Worm (Caenorhabditis elegans) whole organism, young adult: ENCODE results near the gene nth-1.
A peak's percentile ranks its signal among the peaks of the same experiment; 100 is the strongest.

Experiments
- B0019.2 ChIP-seq: fragments of 200-800 bp; sonication (Bioruptor generic); conservative IDR thresholded peaks from 2 replicates; pipeline ENCODE4 v1.3.6; 2022; ENCODE audit warnings: missing genetic modification reagents, missing genetic modification characterization, missing compliant biosample characterization
- B0261.1 ChIP-seq: sonication (generic microtip); optimal IDR thresholded peaks from 2 replicates; lab custom pipeline; 2016; ENCODE audit warnings: mild to moderate bottlenecking, missing genetic modification characterization, moderate library complexity, missing compliant biosample characterization
- C06A6.2 ChIP-seq: fragments of 200-800 bp; sonication (Bioruptor generic); conservative IDR thresholded peaks from 2 replicates; pipeline ENCODE4 v1.3.6; 2022; ENCODE audit warnings: missing genetic modification characterization, missing compliant biosample characterization
- F22D6.2 ChIP-seq: sonication (generic microtip); optimal IDR thresholded peaks from 2 replicates; lab custom pipeline; 2016; ENCODE audit warnings: mild to moderate bottlenecking, missing genetic modification characterization, missing compliant biosample characterization
- F39B2.1 ChIP-seq: fragments of 200-800 bp; sonication (Bioruptor generic); IDR thresholded peaks from 2 replicates; pipeline ENCODE4 v1.3.6; 2022; ENCODE audit warnings: missing genetic modification reagents, missing genetic modification characterization, missing compliant biosample characterization
- K12H6.12 ChIP-seq: fragments of 200-800 bp; sonication (Bioruptor generic); optimal IDR thresholded peaks from 2 replicates; lab custom pipeline; 2018; ENCODE audit warnings: mild to moderate bottlenecking, missing genetic modification characterization, missing compliant biosample characterization
- Y79H2A.3 ChIP-seq: fragments of 200-800 bp; sonication (Bioruptor generic); conservative IDR thresholded peaks from 2 replicates; pipeline ENCODE4 v1.3.6; 2022; ENCODE audit warnings: missing genetic modification reagents, missing genetic modification characterization, missing compliant biosample characterization
- Y95B8A.8 ChIP-seq: fragments of 200-800 bp; sonication (Bioruptor generic); IDR thresholded peaks from 2 replicates; pipeline ENCODE4 v1.3.6; 2022; ENCODE audit warnings: missing genetic modification reagents, missing genetic modification characterization, missing compliant biosample characterization
- aptf-2 ChIP-seq: fragments of 200-800 bp; sonication (Bioruptor generic); conservative IDR thresholded peaks from 2 replicates; pipeline ENCODE4 v1.3.6; 2022; ENCODE audit warnings: missing genetic modification reagents, missing genetic modification characterization, missing compliant biosample characterization
- atf-7 ChIP-seq: sonication (generic microtip); optimal IDR thresholded peaks from 2 replicates; lab custom pipeline; 2017; ENCODE audit warnings: mild to moderate bottlenecking, missing genetic modification characterization, missing compliant biosample characterization
- attf-5 ChIP-seq: fragments of 200-800 bp; sonication (Bioruptor generic); optimal IDR thresholded peaks from 2 replicates; lab custom pipeline; 2018; ENCODE audit warnings: mild to moderate bottlenecking, missing genetic modification characterization, missing compliant biosample characterization
- bed-2 ChIP-seq: fragments of 200-800 bp; sonication (Bioruptor generic); IDR thresholded peaks from 2 replicates; pipeline ENCODE4 v1.3.6; 2022; ENCODE audit warnings: missing genetic modification reagents, missing genetic modification characterization, missing compliant biosample characterization
- cebp-1 ChIP-seq, 2 experiments: fragments of 200-800 bp in 1 of 2; sonication (Bioruptor generic) in 1 of 2; sonication (generic microtip) in 1 of 2; IDR thresholded peaks in 1 of 2; optimal IDR thresholded peaks in 1 of 2; 2 replicates each; pipeline versions ENCODE4 v1.3.6 to Lab custom; 2017 to 2022; ENCODE audit warnings: missing compliant biosample characterization in 2 of 2, missing genetic modification characterization in 2 of 2, mild to moderate bottlenecking in 1 of 2, missing genetic modification reagents in 1 of 2, moderate library complexity in 1 of 2
- ceh-27 ChIP-seq: fragments of 200-800 bp; sonication (Bioruptor generic); optimal IDR thresholded peaks from 2 replicates; lab custom pipeline; 2018; ENCODE audit warnings: mild to moderate bottlenecking, missing genetic modification characterization, moderate library complexity, missing compliant biosample characterization
- ceh-40 ChIP-seq: fragments of 200-800 bp; sonication (Bioruptor generic); IDR thresholded peaks from 2 replicates; pipeline ENCODE4 v1.3.6; 2022; ENCODE audit warnings: missing genetic modification characterization, missing compliant biosample characterization
- chd-7 ChIP-seq: sonication (generic microtip); optimal IDR thresholded peaks from 2 replicates; lab custom pipeline; 2016; ENCODE audit warnings: mild to moderate bottlenecking, missing genetic modification characterization, moderate library complexity, missing compliant biosample characterization
- die-1 ChIP-seq: sonication (generic microtip); optimal IDR thresholded peaks from 2 replicates; lab custom pipeline; 2016; ENCODE audit warnings: missing genotype, mild to moderate bottlenecking, missing genetic modification characterization, missing compliant biosample characterization
- egrh-3 ChIP-seq: fragments of 200-800 bp; sonication (Bioruptor generic); IDR thresholded peaks from 2 replicates; pipeline ENCODE4 v1.3.6; 2022; ENCODE audit warnings: missing genetic modification reagents, missing genetic modification characterization, missing compliant biosample characterization
- hlh-26 ChIP-seq: fragments of 200-800 bp; sonication (Bioruptor generic); conservative IDR thresholded peaks from 2 replicates; pipeline ENCODE4 v1.3.6; 2022; ENCODE audit warnings: missing genetic modification reagents, missing genetic modification characterization, missing compliant biosample characterization
- hmg-1.2 ChIP-seq: fragments of 200-800 bp; sonication (Bioruptor generic); IDR thresholded peaks from 2 replicates; pipeline ENCODE4 v1.3.6; 2022; ENCODE audit warnings: missing genetic modification reagents, missing genetic modification characterization, missing compliant biosample characterization
- hsf-1 ChIP-seq: fragments of 200-800 bp; sonication (Bioruptor generic); IDR thresholded peaks from 2 replicates; pipeline ENCODE4 v1.3.6; 2022; ENCODE audit warnings: missing genetic modification reagents, missing genetic modification characterization, missing compliant biosample characterization
- lir-1 ChIP-seq: fragments of 200-800 bp; sonication (Bioruptor generic); conservative IDR thresholded peaks from 2 replicates; pipeline ENCODE4 v1.3.6; 2022; ENCODE audit warnings: missing genetic modification reagents, missing genetic modification characterization, missing compliant biosample characterization
- lsy-27 ChIP-seq: sonication (generic microtip); optimal IDR thresholded peaks from 2 replicates; lab custom pipeline; 2017; ENCODE audit warnings: missing genetic modification characterization, mild to moderate bottlenecking, missing compliant biosample characterization, antibody characterized with exemption, missing genotype, borderline replicate concordance; ENCODE audit not compliant: insufficient read depth
- madf-6 ChIP-seq: fragments of 200-800 bp; sonication (Bioruptor generic); IDR thresholded peaks from 2 replicates; pipeline ENCODE4 v1.3.6; 2022; ENCODE audit warnings: missing genetic modification reagents, missing genetic modification characterization, missing compliant biosample characterization
- madf-8 ChIP-seq: fragments of 200-800 bp; sonication (Bioruptor generic); conservative IDR thresholded peaks from 2 replicates; pipeline ENCODE4 v1.3.6; 2022; ENCODE audit warnings: missing genetic modification reagents, missing genetic modification characterization, missing compliant biosample characterization
- mcd-1 ChIP-seq: fragments of 200-800 bp; sonication (Bioruptor generic); IDR thresholded peaks from 2 replicates; pipeline ENCODE4 v1.3.6; 2022; ENCODE audit warnings: missing genetic modification reagents, missing genetic modification characterization, missing compliant biosample characterization
- mel-28 ChIP-seq: sonication (generic microtip); optimal IDR thresholded peaks from 2 replicates; lab custom pipeline; 2016; ENCODE audit warnings: borderline replicate concordance, mild to moderate bottlenecking, missing genetic modification characterization, missing compliant biosample characterization
- mes-4 ChIP-seq: sonication (generic microtip); optimal IDR thresholded peaks from 2 replicates; lab custom pipeline; 2016; ENCODE audit warnings: missing genotype, missing genetic modification characterization, missing compliant biosample characterization
- nfyb-1 ChIP-seq: fragments of 200-800 bp; sonication (Bioruptor generic); IDR thresholded peaks from 2 replicates; pipeline ENCODE4 v1.3.6; 2022; ENCODE audit warnings: missing genetic modification reagents, missing genetic modification characterization, missing compliant biosample characterization
- nhr-90 ChIP-seq: sonication (generic microtip); optimal IDR thresholded peaks from 2 replicates; lab custom pipeline; 2016; ENCODE audit warnings: missing genotype, mild to moderate bottlenecking, missing genetic modification characterization, missing compliant biosample characterization
- rec-8 ChIP-seq, 2 experiments: sonication (generic microtip); optimal IDR thresholded peaks; 2 replicates each; lab custom pipeline; 2016; ENCODE audit warnings: mild to moderate bottlenecking in 2 of 2, missing genetic modification characterization in 2 of 2, missing genetic modification reagents in 2 of 2, missing genotype in 2 of 2, missing biosample characterization in 1 of 2, missing compliant biosample characterization in 1 of 2, moderate library complexity in 1 of 2
- repo-1 ChIP-seq: sonication (generic microtip); optimal IDR thresholded peaks from 2 replicates; lab custom pipeline; 2017; ENCODE audit warnings: mild to moderate bottlenecking, missing genetic modification characterization, missing compliant biosample characterization
- snpc-3.4 ChIP-seq: sonication (generic microtip); optimal IDR thresholded peaks from 2 replicates; lab custom pipeline; 2017; ENCODE audit warnings: missing genetic modification characterization, mild to moderate bottlenecking, missing compliant biosample characterization, antibody characterized with exemption, moderate library complexity, missing genotype, missing genetic modification reagents
- snpc-4 ChIP-seq, 5 experiments: fragments of 150-350 bp in 1 of 5; sonication (generic microtip) in 4 of 5; optimal IDR thresholded peaks; 2 replicates each; lab custom pipeline; 2014 to 2018; ENCODE audit warnings: missing genetic modification characterization in 5 of 5, missing biosample characterization in 3 of 5, antibody characterized with exemption in 2 of 5, mild to moderate bottlenecking in 2 of 5, missing compliant biosample characterization in 2 of 5, missing genotype in 2 of 5, moderate library complexity in 2 of 5, missing genetic modification reagents in 1 of 5
- somi-1 ChIP-seq: fragments of 200-800 bp; sonication (Bioruptor generic); optimal IDR thresholded peaks from 2 replicates; lab custom pipeline; 2018; ENCODE audit warnings: mild to moderate bottlenecking, missing genetic modification characterization, missing compliant biosample characterization
- tlf-1 ChIP-seq: fragments of 200-800 bp; sonication (Bioruptor generic); optimal IDR thresholded peaks from 2 replicates; lab custom pipeline; 2018; ENCODE audit warnings: mild to moderate bottlenecking, missing genetic modification characterization, missing compliant biosample characterization
- unc-130 ChIP-seq: sonication (generic microtip); optimal IDR thresholded peaks from 2 replicates; lab custom pipeline; 2016; ENCODE audit warnings: missing genetic modification reagents, missing genetic modification characterization, missing compliant biosample characterization
- unc-62 ChIP-seq: fragments of 150-350 bp; optimal IDR thresholded peaks from 2 replicates; lab custom pipeline; 2014; ENCODE audit warnings: missing biosample characterization, missing genetic modification reagents, missing genetic modification characterization
- zfh-2 ChIP-seq: fragments of 200-800 bp; sonication (Bioruptor generic); conservative IDR thresholded peaks from 2 replicates; pipeline ENCODE4 v1.3.6; 2022; ENCODE audit warnings: missing genetic modification reagents, missing genetic modification characterization, missing compliant biosample characterization
- zim-3 ChIP-seq: sonication (generic microtip); optimal IDR thresholded peaks from 2 replicates; lab custom pipeline; 2017; ENCODE audit warnings: mild to moderate bottlenecking, missing genetic modification characterization, moderate library complexity, missing compliant biosample characterization
- ztf-25 ChIP-seq: fragments of 200-800 bp; sonication (Bioruptor generic); IDR thresholded peaks from 2 replicates; pipeline ENCODE4 v1.3.6; 2022; ENCODE audit warnings: missing genetic modification reagents, missing genetic modification characterization, missing compliant biosample characterization

Gene nth-1

ce11 chrIII:4281955-4282618 is 12.0 kb downstream of the nth-1 start (continued):
- TF ChIP-seq nfyb-1 (GFP tag; lab: Robert Waterston, UW), result peak; percentile 98
- peak; percentile 2 for TF ChIP-seq snpc-4 (GFP tag; optimal IDR thresholded peaks at IDR 0.05; lab: Kevin White, UChicago)
- TF ChIP-seq snpc-4 (tag; optimal IDR thresholded peaks at IDR 0.05; lab: Kevin White, UChicago), result peak in 3 of 4 experiments; percentile 76 to 88 (median 86)
- TF ChIP-seq hsf-1 (GFP tag; lab: Robert Waterston, UW), result 0 out of 2 replicates have a peak, but pooled peaks have one; percentile 29
- TF ChIP-seq B0019.2, result no peak
- peak; percentile 96 for TF ChIP-seq F22D6.2 (tag; lab: Kevin White, UChicago)
- TF ChIP-seq nhr-90 (tag; lab: Kevin White, UChicago), result peak; percentile 89
- peak; percentile 94 for TF ChIP-seq ceh-27
- TF ChIP-seq F39B2.1 (GFP tag; lab: Robert Waterston, UW), result no peak
- peak; percentile 67; the same call in 1 of the 2 replicates for TF ChIP-seq Y95B8A.8 (GFP tag; lab: Robert Waterston, UW)
- no peak for TF ChIP-seq mel-28
- peak; percentile 100 for TF ChIP-seq somi-1 (GFP tag; lab: Kevin White, UChicago)
- TF ChIP-seq mcd-1 (GFP tag; lab: Robert Waterston, UW), result peak; percentile 90
- TF ChIP-seq unc-62 (GFP tag; lab: Kevin White, UChicago), result peak; percentile 93
- TF ChIP-seq ceh-40 (GFP tag; lab: Robert Waterston, UW), result no peak
- peak; percentile 41; the same call in 1 of the 2 replicates for TF ChIP-seq bed-2 (GFP tag; lab: Robert Waterston, UW)
- peak; percentile 59; the same call in 1 of the 2 replicates for TF ChIP-seq lir-1
- no peak for TF ChIP-seq hlh-26
- peak; percentile 80; the same call in 1 of the 2 replicates for TF ChIP-seq cebp-1 (GFP tag; IDR thresholded peaks at IDR 0.05; lab: Robert Waterston, UW)
- peak; percentile 98 for TF ChIP-seq cebp-1 (tag; optimal IDR thresholded peaks at IDR 0.05; lab: Kevin White, UChicago)
- TF ChIP-seq C06A6.2, result peak; percentile 99
- peak; percentile 41 for TF ChIP-seq zim-3
- TF ChIP-seq chd-7 (tag; lab: Kevin White, UChicago), result peak; percentile 100
- peak; percentile 1 for TF ChIP-seq snpc-3.4 (tag; lab: Kevin White, UChicago)
- no peak for TF ChIP-seq madf-8 (GFP tag; lab: Robert Waterston, UW)
- peak; percentile 94 for TF ChIP-seq repo-1 (tag; lab: Kevin White, UChicago)
- TF ChIP-seq die-1 (tag; lab: Kevin White, UChicago), result peak; percentile 93
- peak; percentile 92 for TF ChIP-seq hmg-1.2 (GFP tag; lab: Robert Waterston, UW)
- peak; percentile 100 for TF ChIP-seq atf-7
- TF ChIP-seq rec-8 (tag; optimal IDR thresholded peaks at IDR 0.05; lab: Kevin White, UChicago), result no peak
- no peak for TF ChIP-seq lsy-27 (tag; lab: Kevin White, UChicago)
- peak; percentile 95 for TF ChIP-seq tlf-1

DNA sequence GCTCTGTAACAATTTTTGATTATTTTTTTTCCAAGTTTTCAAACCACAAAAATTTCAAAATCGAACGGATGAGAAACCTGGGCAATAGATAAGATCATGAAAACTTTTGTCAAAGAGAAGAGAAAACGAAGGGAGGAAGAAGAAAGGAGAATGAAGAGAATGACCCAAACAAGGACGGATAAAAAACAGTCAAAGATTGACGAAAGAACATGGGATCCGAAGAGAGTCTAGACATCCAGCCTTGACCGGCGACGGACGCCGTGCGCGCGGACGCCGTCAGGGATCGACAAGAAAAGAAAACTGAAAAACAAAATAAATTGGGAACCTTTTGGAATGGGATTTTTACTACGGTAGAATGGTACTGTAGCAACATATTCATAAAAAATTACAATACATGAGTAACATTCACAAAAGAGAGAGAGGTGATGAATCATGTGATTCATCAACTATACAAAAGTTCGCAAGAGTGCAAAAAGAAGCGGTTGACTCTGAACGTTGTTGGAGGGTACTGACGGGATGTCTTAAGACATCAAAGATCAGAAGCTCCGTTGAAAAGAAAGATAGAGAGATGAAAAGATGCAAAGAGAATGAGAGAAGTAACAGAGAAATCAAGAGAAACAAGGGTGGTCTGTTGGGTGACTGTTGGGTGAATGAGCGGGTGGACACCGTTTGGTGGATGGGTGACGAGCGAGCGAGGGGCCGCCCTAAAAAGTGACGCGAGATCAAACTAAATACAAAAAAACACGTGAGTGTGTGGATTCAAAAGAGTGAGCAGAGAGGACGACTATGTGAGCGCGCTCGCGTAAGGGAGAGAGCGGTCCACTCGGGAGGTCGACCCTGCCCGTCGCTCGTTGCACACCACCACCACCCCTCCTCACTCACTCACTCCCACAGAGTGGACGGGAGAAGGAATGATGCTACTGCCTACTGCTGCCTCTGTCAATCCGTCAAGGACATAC is 13.6 kb downstream of the nth-1 start, which contains the start of gene sup-26:
Gene sup-26 (minus strand): TSS at position 10 of the 959 bp plus-strand sequence.
- TF ChIP-seq attf-5 (GFP tag; lab: Kevin White, UChicago), result no peak
- no peak for TF ChIP-seq B0261.1
- TF ChIP-seq mes-4 (tag; lab: Kevin White, UChicago), result no peak
- TF ChIP-seq bed-2 (GFP tag; lab: Robert Waterston, UW), result no peak
- peak; percentile 3 for TF ChIP-seq K12H6.12 (tag; lab: Kevin White, UChicago)
- 0 out of 2 replicates have a peak, but pooled peaks have one; percentile 39 for TF ChIP-seq hmg-1.2 (GFP tag; lab: Robert Waterston, UW)
- TF ChIP-seq Y79H2A.3 (GFP tag; lab: Robert Waterston, UW), result no peak
- TF ChIP-seq madf-6 (GFP tag; lab: Robert Waterston, UW), result 0 out of 2 replicates have a peak, but pooled peaks have one; percentile 6
- TF ChIP-seq tlf-1, result no peak
- no peak for TF ChIP-seq nfyb-1 (GFP tag; lab: Robert Waterston, UW)
- TF ChIP-seq unc-130 (GFP tag; lab: Kevin White, UChicago), result no peak
- TF ChIP-seq egrh-3, result peak; percentile 66; the same call in 1 of the 2 replicates
- no peak for TF ChIP-seq ztf-25 (GFP tag; lab: Robert Waterston, UW)
- peak; percentile 56; the same call in 1 of the 2 replicates for TF ChIP-seq aptf-2 (GFP tag; lab: Robert Waterston, UW)
- no peak for TF ChIP-seq ceh-27
- TF ChIP-seq mel-28, result no peak
- no peak for TF ChIP-seq cebp-1 (GFP tag; IDR thresholded peaks at IDR 0.05; lab: Robert Waterston, UW)
- peak; percentile 41 for TF ChIP-seq cebp-1 (tag; optimal IDR thresholded peaks at IDR 0.05; lab: Kevin White, UChicago)
- TF ChIP-seq zfh-2 (GFP tag; lab: Robert Waterston, UW), result peak; percentile 93
- no peak for TF ChIP-seq lsy-27 (tag; lab: Kevin White, UChicago)
